Fruit fly (Drosophila melanogaster) whole organism, prepupa: Measurements from ENCODE around the gene mRpL45.

ENCODE experiments used
- CG10631 ChIP-seq: fragments of 200-800 bp; sonication (Bioruptor generic); optimal IDR thresholded peaks from 2 replicates; lab custom pipeline; 2016; ENCODE audit warnings: missing biosample characterization, missing genetic modification characterization
- CG11294 ChIP-seq: fragments of 200-800 bp; sonication (Bioruptor generic); IDR thresholded peaks from 2 replicates; pipeline ENCODE4 v1.3.6; 2022; ENCODE audit warnings: missing biosample characterization, missing genetic modification characterization
- CG1621 ChIP-seq: fragments of 200-800 bp; sonication (Bioruptor generic); optimal IDR thresholded peaks from 3 replicates; lab custom pipeline; 2018; ENCODE audit warnings: missing biosample characterization, mild to moderate bottlenecking, missing genetic modification characterization
- CG3032 ChIP-seq: fragments of 200-800 bp; optimal IDR thresholded peaks from 2 replicates; lab custom pipeline; 2019; ENCODE audit warnings: missing biosample characterization, mild to moderate bottlenecking, missing genetic modification characterization, moderate library complexity
- CG6163 ChIP-seq: fragments of 200-800 bp; sonication (Bioruptor generic); IDR thresholded peaks from 3 replicates; pipeline ENCODE4 v1.3.6; 2022; ENCODE audit warnings: missing biosample characterization, missing genetic modification characterization
- CG6792 ChIP-seq: fragments of 200-800 bp; sonication (Bioruptor generic); optimal IDR thresholded peaks from 3 replicates; lab custom pipeline; 2016; ENCODE audit warnings: missing biosample characterization, missing genetic modification characterization
- CG8119 ChIP-seq: fragments of 200-800 bp; sonication (Bioruptor generic); IDR thresholded peaks from 3 replicates; pipeline ENCODE4 v1.3.6; 2022; ENCODE audit warnings: missing biosample characterization, missing genetic modification characterization
- Hr39 ChIP-seq: fragments of 200-800 bp; sonication (Bioruptor generic); optimal IDR thresholded peaks from 2 replicates; lab custom pipeline; 2016; ENCODE audit warnings: missing biosample characterization, missing genetic modification characterization
- fd59A ChIP-seq: fragments of 200-800 bp; sonication (Bioruptor generic); optimal IDR thresholded peaks from 2 replicates; lab custom pipeline; 2017; ENCODE audit warnings: missing biosample characterization, mild to moderate bottlenecking, missing genetic modification characterization, missing genetic modification reagents
- pdm3 ChIP-seq: fragments of 200-800 bp; sonication (Bioruptor generic); optimal IDR thresholded peaks from 3 replicates; lab custom pipeline; 2016; ENCODE audit warnings: missing biosample characterization, missing genetic modification characterization

DNA sequence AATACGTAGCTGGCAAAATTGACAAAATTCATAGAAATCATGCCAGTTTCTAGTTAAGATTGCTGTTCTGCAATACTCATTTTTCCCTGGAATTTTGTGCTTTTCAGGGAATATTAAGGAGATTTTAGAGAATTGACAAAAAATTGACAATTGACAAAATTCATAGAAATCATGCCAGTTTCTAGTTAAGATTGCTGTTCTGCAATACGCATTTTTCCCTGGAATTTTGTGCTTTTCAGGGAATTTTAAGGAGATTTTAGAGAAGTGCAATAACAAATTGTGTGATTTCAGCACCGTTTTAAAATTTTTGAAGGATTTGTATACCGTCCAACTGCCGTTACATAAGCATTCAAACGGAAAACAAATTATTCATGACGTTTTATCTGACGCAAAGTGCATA, 29.5 kb upstream of the mRpL45 start:
- TF ChIP-seq CG1621 (no peak), pdm3 (GFP tag; lab: Kevin White, UChicago) (no peak), CG3032 (tag; lab: Kevin White, UChicago) (no peak), CG10631 (GFP tag; lab: Kevin White, UChicago) (no peak), CG8119 (GFP tag; lab: Robert Waterston, UW) (no peak; the same call in 2 of the 3 replicates), CG11294 (GFP tag; lab: Robert Waterston, UW) (no peak), CG6792 (GFP tag; lab: Kevin White, UChicago) (no peak), Hr39 (peak; percentile 14), CG6163 (GFP tag; lab: Robert Waterston, UW) (no peak), fd59A (GFP tag; lab: Kevin White, UChicago) (no peak)
